Fruit fly (Drosophila melanogaster) whole organism, embryonic: Measurements from ENCODE around the gene CG31886.
A peak's percentile ranks its signal among the peaks of the same experiment; 100 is the strongest.

Experiments
- Asciz ChIP-seq: fragments of 200-800 bp; sonication (Bioruptor generic); optimal IDR thresholded peaks from 2 replicates; lab custom pipeline; 2017; ENCODE audit warnings: missing biosample characterization, mild to moderate bottlenecking, missing genetic modification characterization, missing genetic modification reagents
- BtbVII ChIP-seq: fragments of 200-800 bp; sonication (Bioruptor generic); optimal IDR thresholded peaks from 3 replicates; lab custom pipeline; 2017; ENCODE audit warnings: missing biosample characterization, mild to moderate bottlenecking, missing genetic modification characterization
- CG10462 ChIP-seq: fragments of 200-800 bp; sonication (Bioruptor generic); optimal IDR thresholded peaks from 2 replicates; lab custom pipeline; 2016; ENCODE audit warnings: missing biosample characterization, missing genetic modification characterization
- CG10543 ChIP-seq: fragments of 200-800 bp; sonication (Bioruptor generic); optimal IDR thresholded peaks from 3 replicates; lab custom pipeline; 2017; ENCODE audit warnings: missing biosample characterization, mild to moderate bottlenecking, missing genetic modification characterization, moderate library complexity
- CG11504 ChIP-seq: fragments of 200-800 bp; sonication (Bioruptor generic); optimal IDR thresholded peaks from 3 replicates; lab custom pipeline; 2019; ENCODE audit warnings: missing biosample characterization, mild to moderate bottlenecking, missing genetic modification characterization, moderate library complexity
- CG16863 ChIP-seq: fragments of 200-800 bp; sonication (Bioruptor generic); optimal IDR thresholded peaks from 3 replicates; lab custom pipeline; 2016; ENCODE audit warnings: missing biosample characterization, missing genetic modification characterization
- CG17912 ChIP-seq: fragments of 200-800 bp; sonication (Bioruptor generic); optimal IDR thresholded peaks from 2 replicates; lab custom pipeline; 2018; ENCODE audit warnings: missing biosample characterization, mild to moderate bottlenecking, missing genetic modification characterization
- CG2199 ChIP-seq: fragments of 200-800 bp; sonication (Bioruptor generic); IDR thresholded peaks from 3 replicates; pipeline ENCODE4 v1.3.6; 2022; ENCODE audit warnings: missing biosample characterization, missing genetic modification characterization
- CG2678 ChIP-seq: fragments of 200-800 bp; sonication (Bioruptor generic); optimal IDR thresholded peaks from 3 replicates; lab custom pipeline; 2019; ENCODE audit warnings: missing biosample characterization, mild to moderate bottlenecking, missing genetic modification characterization, moderate library complexity
- CG2712 ChIP-seq: fragments of 200-800 bp; optimal IDR thresholded peaks from 3 replicates; lab custom pipeline; 2019; ENCODE audit warnings: missing biosample characterization, mild to moderate bottlenecking, missing genetic modification characterization, moderate library complexity
- CG2875 ChIP-seq: fragments of 200-800 bp; sonication (Bioruptor generic); optimal IDR thresholded peaks from 2 replicates; lab custom pipeline; 2017; ENCODE audit warnings: missing biosample characterization, mild to moderate bottlenecking, missing genetic modification characterization, missing genetic modification reagents
- CG34376 ChIP-seq: fragments of 200-800 bp; sonication (Bioruptor generic); optimal IDR thresholded peaks from 2 replicates; lab custom pipeline; 2018; ENCODE audit warnings: missing biosample characterization, mild to moderate bottlenecking, missing genetic modification characterization
- CG5953 ChIP-seq: fragments of 200-800 bp; sonication (Bioruptor generic); IDR thresholded peaks from 2 replicates; pipeline ENCODE4 v1.3.6; 2022; ENCODE audit warnings: missing biosample characterization, missing genetic modification characterization
- CG6689 ChIP-seq: fragments of 200-800 bp; sonication (Bioruptor generic); IDR thresholded peaks from 2 replicates; pipeline ENCODE4 v1.3.6; 2022; ENCODE audit warnings: missing biosample characterization, missing genetic modification characterization
- CG9876 ChIP-seq: fragments of 200-800 bp; sonication (Bioruptor generic); optimal IDR thresholded peaks from 2 replicates; lab custom pipeline; 2016; ENCODE audit warnings: missing biosample characterization, missing genetic modification characterization
- CoRest ChIP-seq: fragments of 200-800 bp; sonication (Bioruptor generic); optimal IDR thresholded peaks from 3 replicates; lab custom pipeline; 2018; ENCODE audit warnings: missing biosample characterization, mild to moderate bottlenecking, missing genetic modification characterization, moderate library complexity
- Dip2 ChIP-seq: fragments of 200-800 bp; sonication (Bioruptor generic); IDR thresholded peaks from 2 replicates; pipeline ENCODE4 v1.3.6; 2022; ENCODE audit warnings: missing biosample characterization, missing genetic modification characterization
- ERR ChIP-seq: fragments of 200-800 bp; sonication (Bioruptor generic); optimal IDR thresholded peaks from 2 replicates; lab custom pipeline; 2016; ENCODE audit warnings: missing biosample characterization, missing genetic modification characterization
- Fer3 ChIP-seq: fragments of 200-800 bp; sonication (Bioruptor generic); optimal IDR thresholded peaks from 2 replicates; lab custom pipeline; 2018; ENCODE audit warnings: missing biosample characterization, mild to moderate bottlenecking, missing genetic modification characterization, moderate library complexity
- H2.0 ChIP-seq: fragments of 200-800 bp; sonication (Bioruptor generic); IDR thresholded peaks from 2 replicates; pipeline ENCODE4 v1.3.6; 2022; ENCODE audit warnings: missing biosample characterization, missing genetic modification characterization
- Hand ChIP-seq: fragments of 200-800 bp; sonication (Bioruptor generic); optimal IDR thresholded peaks from 2 replicates; lab custom pipeline; 2017; ENCODE audit warnings: mild to moderate bottlenecking, missing biosample characterization, missing genetic modification reagents, missing genetic modification characterization
- Hey ChIP-seq: fragments of 200-800 bp; sonication (Bioruptor generic); optimal IDR thresholded peaks from 3 replicates; lab custom pipeline; 2018; ENCODE audit warnings: missing biosample characterization, mild to moderate bottlenecking, missing genetic modification characterization
- Hr78 ChIP-seq, 2 experiments: fragments of 200-800 bp in 1 of 2; fragments of >200 bp in 1 of 2; sonication (Bioruptor generic) in 1 of 2; optimal IDR thresholded peaks; 2 replicates each; lab custom pipeline; 2017 to 2019; ENCODE audit warnings: missing biosample characterization in 2 of 2, missing genetic modification characterization in 2 of 2, mild to moderate bottlenecking in 1 of 2, moderate library complexity in 1 of 2
- Optix ChIP-seq: fragments of 200-800 bp; sonication (Bioruptor generic); IDR thresholded peaks from 3 replicates; pipeline ENCODE4 v1.3.6; 2022; ENCODE audit warnings: missing biosample characterization, missing genetic modification characterization
- Pdp1 ChIP-seq, 2 experiments: fragments of 200-800 bp; sonication (Bioruptor generic); optimal IDR thresholded peaks; 3 replicates each; lab custom pipeline; 2016; ENCODE audit warnings: missing biosample characterization in 2 of 2, missing genetic modification characterization in 2 of 2, mild to moderate bottlenecking in 1 of 2, moderate library complexity in 1 of 2
- Trl ChIP-seq, 3 experiments: fragments of >200 bp in 2 of 3; fragments of 200-800 bp in 1 of 3; sonication (Bioruptor generic) in 1 of 3; optimal IDR thresholded peaks; 2 replicates in 1 of 3; 3 replicates in 2 of 3; lab custom pipeline; 2016 to 2017; ENCODE audit warnings: missing biosample characterization in 1 of 3, missing genetic modification characterization in 1 of 3
- Usf ChIP-seq: fragments of 200-800 bp; sonication (Bioruptor generic); optimal IDR thresholded peaks from 2 replicates; lab custom pipeline; 2017; ENCODE audit warnings: missing genotype, missing biosample characterization, missing genetic modification characterization
- Xbp1 ChIP-seq: fragments of 200-800 bp; sonication (Bioruptor generic); optimal IDR thresholded peaks from 3 replicates; lab custom pipeline; 2016; ENCODE audit warnings: missing biosample characterization, mild to moderate bottlenecking, missing genetic modification characterization
- az2 ChIP-seq: fragments of 200-800 bp; sonication (Bioruptor generic); optimal IDR thresholded peaks from 3 replicates; lab custom pipeline; 2016; ENCODE audit warnings: missing biosample characterization, missing genetic modification characterization
- bowl ChIP-seq: fragments of 200-800 bp; sonication (Bioruptor generic); IDR thresholded peaks from 2 replicates; pipeline ENCODE4 v1.3.6; 2022; ENCODE audit warnings: missing biosample characterization, missing genetic modification characterization
- exex ChIP-seq: fragments of 200-800 bp; sonication (Bioruptor generic); optimal IDR thresholded peaks from 4 replicates; lab custom pipeline; 2018; ENCODE audit warnings: missing biosample characterization, mild to moderate bottlenecking, missing genetic modification characterization, moderate library complexity
- fd3F ChIP-seq: fragments of 200-800 bp; sonication (Bioruptor generic); optimal IDR thresholded peaks from 2 replicates; lab custom pipeline; 2018; ENCODE audit warnings: missing biosample characterization, mild to moderate bottlenecking, missing genetic modification characterization, moderate library complexity
- gcm ChIP-seq: fragments of 200-800 bp; sonication (Bioruptor generic); optimal IDR thresholded peaks from 2 replicates; lab custom pipeline; 2019; ENCODE audit warnings: missing biosample characterization, mild to moderate bottlenecking, missing genetic modification characterization, moderate library complexity
- gcm2 ChIP-seq: fragments of 200-800 bp; sonication (Bioruptor generic); optimal IDR thresholded peaks from 2 replicates; lab custom pipeline; 2016; ENCODE audit warnings: missing biosample characterization, missing genetic modification characterization
- gem ChIP-seq: fragments of 200-800 bp; sonication (Bioruptor generic); optimal IDR thresholded peaks from 2 replicates; lab custom pipeline; 2019; ENCODE audit warnings: missing biosample characterization, mild to moderate bottlenecking, missing genetic modification characterization, moderate library complexity
- kay ChIP-seq: fragments of 200-800 bp; sonication (Bioruptor generic); optimal IDR thresholded peaks from 2 replicates; lab custom pipeline; 2016; ENCODE audit warnings: missing biosample characterization, missing genetic modification characterization
- klu ChIP-seq: fragments of 200-800 bp; sonication (Bioruptor generic); IDR thresholded peaks from 2 replicates; pipeline ENCODE4 v1.3.6; 2022; ENCODE audit warnings: missing biosample characterization, missing genetic modification characterization
- kni ChIP-seq: fragments of 200-800 bp; sonication (Bioruptor generic); optimal IDR thresholded peaks from 3 replicates; lab custom pipeline; 2017; ENCODE audit warnings: mild to moderate bottlenecking, missing biosample characterization, missing genetic modification reagents, missing genetic modification characterization
- lab ChIP-seq: fragments of 200-800 bp; sonication (Bioruptor generic); optimal IDR thresholded peaks from 3 replicates; lab custom pipeline; 2017; ENCODE audit warnings: missing biosample characterization, missing genetic modification characterization, mild to moderate bottlenecking, moderate library complexity, missing genetic modification reagents
- lmd ChIP-seq: fragments of 200-800 bp; sonication (Bioruptor generic); IDR thresholded peaks from 2 replicates; pipeline ENCODE4 v1.3.6; 2022; ENCODE audit warnings: missing biosample characterization, missing genetic modification characterization
- mam ChIP-seq: fragments of 200-800 bp; sonication (Bioruptor generic); optimal IDR thresholded peaks from 3 replicates; lab custom pipeline; 2016; ENCODE audit warnings: missing biosample characterization, missing genetic modification characterization
- mirr ChIP-seq: fragments of 200-800 bp; sonication (Bioruptor generic); optimal IDR thresholded peaks from 3 replicates; lab custom pipeline; 2018; ENCODE audit warnings: missing biosample characterization, mild to moderate bottlenecking, missing genetic modification characterization
- schlank ChIP-seq: fragments of 200-800 bp; sonication (Bioruptor generic); optimal IDR thresholded peaks from 2 replicates; lab custom pipeline; 2018; ENCODE audit warnings: missing biosample characterization, mild to moderate bottlenecking, missing genetic modification characterization
- scrt ChIP-seq: fragments of 200-800 bp; sonication (Bioruptor generic); optimal IDR thresholded peaks from 2 replicates; lab custom pipeline; 2018; ENCODE audit warnings: missing biosample characterization, mild to moderate bottlenecking, missing genetic modification characterization, moderate library complexity
- sd ChIP-seq: fragments of 200-800 bp; sonication (Bioruptor generic); optimal IDR thresholded peaks from 3 replicates; lab custom pipeline; 2018; ENCODE audit warnings: missing biosample characterization, mild to moderate bottlenecking, missing genetic modification characterization, moderate library complexity
- sens ChIP-seq: fragments of 200-800 bp; sonication (Bioruptor generic); peaks from one replicate; lab custom pipeline; 2016; ENCODE audit warnings: missing biosample characterization, missing genetic modification characterization
- sug ChIP-seq: fragments of 200-800 bp; optimal IDR thresholded peaks from 2 replicates; lab custom pipeline; 2019; ENCODE audit warnings: missing biosample characterization, mild to moderate bottlenecking, missing genetic modification characterization, moderate library complexity
- toy ChIP-seq: fragments of 200-800 bp; sonication (Bioruptor generic); IDR thresholded peaks from 2 replicates; pipeline ENCODE4 v1.3.6; 2022; ENCODE audit warnings: missing biosample characterization, missing genetic modification characterization
- trh ChIP-seq: fragments of 200-800 bp; sonication (Bioruptor generic); optimal IDR thresholded peaks from 2 replicates; lab custom pipeline; 2016; ENCODE audit warnings: missing biosample characterization, missing genetic modification characterization
- vfl ChIP-seq: fragments of 200-800 bp; sonication (Bioruptor generic); optimal IDR thresholded peaks from 2 replicates; lab custom pipeline; 2016; ENCODE audit warnings: missing biosample characterization, missing genetic modification characterization

The CG31886 gene

dm6 chr2L:8987251-8987937, 28.5 kb upstream of the CG31886 start (continued):
- TF ChIP-seq sens (GFP tag; lab: Kevin White, UChicago) (peak; percentile 64), Fer3 (tag; lab: Kevin White, UChicago) (no peak), CG5953 (no peak), CG6689 (no peak), trh (no peak), CG11504 (no peak), sd (tag; lab: Kevin White, UChicago) (peak; percentile 79), Dip2 (GFP tag; lab: Robert Waterston, UW) (no peak), Hr78 (GFP tag; optimal IDR thresholded peaks at IDR 0.05; lab: Kevin White, UChicago) (no peak), BtbVII (GFP tag; lab: Kevin White, UChicago) (peak; percentile 32), exex (tag; lab: Kevin White, UChicago) (peak; percentile 93), lab (GFP tag; lab: Kevin White, UChicago) (peak; percentile 15), H2.0 (GFP tag; lab: Robert Waterston, UW) (no peak), Xbp1 (GFP tag; lab: Kevin White, UChicago) (no peak), CG10543 (GFP tag; lab: Kevin White, UChicago) (peak; percentile 13), Asciz (no peak), ERR (GFP tag; lab: Kevin White, UChicago) (no peak), gem (tag; lab: Kevin White, UChicago) (no peak), CG10462 (GFP tag; lab: Kevin White, UChicago) (no peak), scrt (GFP tag; lab: Kevin White, UChicago) (no peak), kay (no peak), CG16863 (GFP tag; lab: Kevin White, UChicago) (no peak), CG2678 (tag; lab: Kevin White, UChicago) (peak; percentile 10), klu (no peak), bowl (GFP tag; lab: Robert Waterston, UW) (no peak), CG17912 (GFP tag; lab: Kevin White, UChicago) (no peak), Pdp1 (GFP tag; optimal IDR thresholded peaks at IDR 0.05; lab: Kevin White, UChicago) (peak in 1 of 2 experiments; percentile 85), kni (GFP tag; lab: Kevin White, UChicago) (no peak), Hey (no peak), gcm2 (no peak), Usf (no peak), CG9876 (GFP tag; lab: Kevin White, UChicago) (no peak), CG2875 (no peak), CG34376 (GFP tag; lab: Kevin White, UChicago) (peak; percentile 98), Hand (GFP tag; lab: Kevin White, UChicago) (no peak), az2 (no peak), CoRest (tag; lab: Kevin White, UChicago) (no peak), vfl (GFP tag; lab: Kevin White, UChicago) (no peak), CG2712 (tag; lab: Kevin White, UChicago) (no peak), lmd (no peak), gcm (GFP tag; lab: Kevin White, UChicago) (no peak), Trl (optimal IDR thresholded peaks at IDR 0.05; lab: Kevin White, UChicago) (no peak), Trl (GFP tag; optimal IDR thresholded peaks at IDR 0.05; lab: Kevin White, UChicago) (no peak), fd3F (GFP tag; lab: Kevin White, UChicago) (no peak), sug (peak; percentile 83), Optix (GFP tag; lab: Robert Waterston, UW) (no peak), toy (GFP tag; lab: Robert Waterston, UW) (no peak), mam (GFP tag; lab: Kevin White, UChicago) (no peak), schlank (tag; lab: Kevin White, UChicago) (no peak), mirr (GFP tag; lab: Kevin White, UChicago) (peak; percentile 84), CG2199 (GFP tag; lab: Robert Waterston, UW) (no peak)
